Fruit fly (Drosophila melanogaster) whole organism, larva: ENCODE results near the gene CG17294.

Experiments used
- noc ChIP-seq: fragments of 200-800 bp; sonication (Bioruptor generic); optimal IDR thresholded peaks from 3 replicates; lab custom pipeline; 2019; ENCODE audit warnings: missing biosample characterization, mild to moderate bottlenecking, missing genetic modification characterization, moderate library complexity

Gene CG17294

DNA sequence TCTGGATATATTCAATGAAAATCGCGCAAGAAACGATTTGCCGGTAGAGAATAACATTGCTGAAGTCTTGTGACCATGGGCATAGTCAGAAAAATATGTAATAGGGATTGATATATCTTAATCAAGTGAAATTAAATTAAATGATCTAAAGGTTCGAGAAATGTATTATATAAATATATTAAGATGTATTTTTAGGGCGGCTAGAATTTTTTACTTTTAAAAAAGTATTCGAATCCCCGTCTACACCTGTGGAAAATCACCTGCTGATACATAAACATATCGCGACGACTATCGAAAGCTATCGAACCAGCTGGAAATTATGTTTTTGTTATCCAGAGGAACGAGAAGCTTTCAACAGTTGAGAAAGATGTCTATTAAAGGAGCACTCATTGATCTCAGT lies at the start of gene CG17294, which contains the start of gene CG13390:
Gene CG17294, plus strand, starts transcription at position 319 of the 400 bp plus-strand sequence.
Gene CG13390, minus strand, starts transcription at position 81 of the 400 bp plus-strand sequence.
- TF ChIP-seq noc (tag; lab: Kevin White, UChicago), result peak; percentile 99

DNA sequence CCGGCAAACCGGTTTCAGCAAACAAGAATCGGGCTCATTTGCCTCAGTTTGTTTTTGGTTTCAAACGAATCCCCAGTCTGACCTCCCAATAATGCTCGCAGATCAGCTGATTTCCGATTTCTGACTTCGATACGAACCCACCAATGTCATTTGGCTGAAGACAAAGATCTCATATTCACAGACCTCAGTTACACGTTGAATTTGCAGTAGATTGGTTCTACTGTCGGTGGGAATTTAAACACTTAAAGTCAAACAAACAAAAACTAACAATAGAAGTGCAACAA lies 49.6 kb upstream of the CG17294 start, which contains the start of gene CG14275:
Gene CG14275, plus strand, starts transcription at position 185 of the 284 bp plus-strand sequence.
- TF ChIP-seq noc (tag; lab: Kevin White, UChicago), result no peak

DNA sequence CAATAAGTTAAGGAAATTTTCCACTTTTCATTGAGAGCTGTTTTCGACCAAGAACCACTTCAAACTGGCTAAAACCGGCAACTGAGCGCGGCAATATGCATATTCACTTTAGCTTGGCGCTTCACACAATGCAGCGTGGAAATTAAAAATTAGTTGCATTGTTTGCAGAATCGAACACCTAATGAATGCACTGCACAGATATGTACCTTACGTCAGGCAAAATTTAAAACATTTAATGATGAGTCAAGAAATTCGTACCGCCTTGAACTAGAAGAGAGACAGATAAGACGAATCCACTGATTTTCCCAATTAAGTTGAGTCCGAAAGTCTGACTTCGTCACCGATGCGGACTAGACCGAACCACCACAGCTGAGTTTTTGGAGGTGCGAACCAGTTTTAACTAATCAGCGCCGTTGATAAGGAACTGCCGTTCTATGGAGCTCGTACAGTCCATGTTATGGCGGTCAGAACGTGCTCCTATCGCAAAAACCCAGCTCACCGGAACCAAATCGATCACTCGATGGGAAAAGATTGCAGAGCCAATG lies 49.0 kb upstream of the CG17294 start:
- peak; percentile 0 for TF ChIP-seq noc (tag; lab: Kevin White, UChicago)

dm6 chr2L:8328526-8329097 lies 48.2 kb upstream of the CG17294 start:
- no peak for TF ChIP-seq noc (tag; lab: Kevin White, UChicago)

- no peak for TF ChIP-seq noc (tag; lab: Kevin White, UChicago)
These were observed 43.6 kb upstream of the CG17294 start for dm6 chr2L:8333185-8333584.

DNA sequence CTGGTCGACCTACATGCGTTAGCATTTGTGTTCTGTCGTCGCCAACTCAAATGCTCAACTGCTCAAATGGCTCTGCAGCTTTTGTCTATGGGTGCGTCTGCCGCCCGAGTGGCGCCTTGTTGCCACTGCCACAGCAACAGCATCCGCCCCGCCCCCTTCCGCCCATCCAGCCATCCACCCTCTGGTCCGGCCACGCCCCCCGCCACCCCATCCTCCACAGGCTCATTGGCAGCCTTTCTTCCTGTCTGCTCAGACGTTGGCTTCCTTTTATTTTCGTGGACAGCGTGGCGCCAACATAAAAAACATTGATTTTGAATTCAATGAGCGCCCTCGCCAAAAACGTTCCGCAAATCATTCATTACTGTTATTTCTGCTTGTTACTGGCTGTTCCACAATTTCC lies 43.2 kb upstream of the CG17294 start:
- TF ChIP-seq noc (tag; lab: Kevin White, UChicago), result no peak

- TF ChIP-seq noc (tag; lab: Kevin White, UChicago), result no peak
These were observed 42.1 kb upstream of the CG17294 start for dm6 chr2L:8334705-8335104.

DNA sequence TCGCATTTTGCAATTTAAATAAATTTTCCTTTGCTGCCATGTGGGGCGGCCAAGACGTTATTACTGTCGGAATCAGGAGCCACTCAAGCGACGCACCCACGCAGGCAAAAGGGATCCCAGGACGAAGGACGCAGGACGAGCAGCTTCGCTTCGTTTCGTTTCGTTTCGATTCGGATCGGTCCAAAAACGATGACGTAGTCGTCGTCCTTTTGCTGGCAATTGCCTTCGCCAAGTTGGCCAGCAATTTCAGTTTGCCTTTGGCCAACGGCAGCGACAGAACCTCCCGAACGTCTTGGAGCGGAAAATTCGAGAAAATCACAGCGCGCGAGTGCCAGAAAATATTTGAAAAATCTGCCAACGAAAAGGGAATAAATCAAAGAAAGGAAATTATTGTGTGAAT lies 38.8 kb upstream of the CG17294 start, which contains the start of gene witty:
Gene witty, plus strand, starts transcription at position 249 of the 400 bp plus-strand sequence.
- no peak for TF ChIP-seq noc (tag; lab: Kevin White, UChicago)

- no peak for TF ChIP-seq noc (tag; lab: Kevin White, UChicago)
These were observed 37.0 kb upstream of the CG17294 start for dm6 chr2L:8339751-8340349.

dm6 chr2L:8342395-8342794 lies 34.4 kb upstream of the CG17294 start, which contains the start of gene CG14273:
Gene CG14273 (plus strand): TSS chr2L:8342695.
- no peak for TF ChIP-seq noc (tag; lab: Kevin White, UChicago)

DNA sequence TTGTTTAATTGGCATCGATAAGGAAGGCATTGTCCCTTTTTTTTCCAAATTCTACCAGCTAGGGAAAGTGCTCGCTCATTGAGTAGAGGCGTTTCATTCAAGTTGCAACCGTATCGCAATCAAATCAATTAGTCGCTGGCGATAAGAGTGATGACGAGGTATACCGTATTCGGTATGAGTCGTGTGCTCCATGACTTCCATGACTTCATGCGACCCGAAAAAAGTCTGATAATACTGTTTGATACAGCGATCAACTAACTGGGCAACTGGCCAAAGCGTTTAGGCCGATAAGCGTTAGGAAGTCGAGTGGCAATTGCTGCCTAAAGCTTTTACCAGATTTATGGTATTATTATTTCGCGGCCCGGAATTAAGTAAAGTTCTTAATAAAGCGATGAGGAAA lies 32.3 kb upstream of the CG17294 start:
- peak; percentile 51 for TF ChIP-seq noc (tag; lab: Kevin White, UChicago)

DNA sequence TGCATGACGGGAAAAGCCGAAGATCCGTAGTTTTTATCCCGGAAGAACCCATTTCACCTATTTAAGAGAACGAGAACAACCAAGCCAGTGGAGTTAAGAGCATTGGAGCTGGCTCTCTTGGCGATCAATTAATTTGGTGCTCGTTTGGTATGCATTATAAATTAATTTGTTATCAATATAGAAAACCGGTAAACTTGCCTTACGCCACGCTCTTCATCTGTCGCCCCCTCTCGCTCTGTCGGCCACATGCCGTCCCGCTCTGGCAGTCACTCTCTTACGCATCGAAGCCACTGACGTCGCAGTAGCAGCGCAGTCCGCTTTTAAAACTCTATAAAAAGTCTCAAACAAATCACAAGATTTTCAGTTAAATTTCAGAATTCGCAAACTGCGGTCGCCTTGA lies 30.6 kb upstream of the CG17294 start, which contains the start of gene CG7778:
Gene CG7778, plus strand, starts transcription at position 361 of the 400 bp plus-strand sequence.
- TF ChIP-seq noc (tag; lab: Kevin White, UChicago), result no peak

- TF ChIP-seq noc (tag; lab: Kevin White, UChicago), result peak; percentile 89
These were observed 26.2 kb upstream of the CG17294 start for dm6 chr2L:8350560-8351171.

DNA sequence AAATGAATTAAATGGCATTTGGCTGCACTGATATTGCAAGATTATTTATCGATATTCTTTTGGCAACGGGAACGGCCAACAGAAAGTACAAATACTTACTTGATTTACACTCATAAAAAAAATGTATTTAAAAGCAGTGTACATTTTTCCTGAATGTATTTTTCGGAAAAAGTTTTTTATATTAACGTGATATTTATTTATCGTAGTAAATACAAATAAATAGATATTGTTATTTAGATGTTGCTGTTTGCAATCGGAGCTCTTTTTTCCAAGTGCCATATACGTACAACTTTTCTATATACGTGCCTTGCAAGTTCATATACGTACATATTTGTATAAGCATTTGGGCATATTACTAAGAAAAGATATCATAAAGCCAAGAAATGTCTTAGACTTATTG lies 25.5 kb upstream of the CG17294 start:
- TF ChIP-seq noc (tag; lab: Kevin White, UChicago), result no peak

dm6 chr2L:8351864-8352263 lies 25.0 kb upstream of the CG17294 start, which contains the start of gene Mur29B:
Gene Mur29B (plus strand): TSS chr2L:8352187.
- TF ChIP-seq noc (tag; lab: Kevin White, UChicago), result no peak

- TF ChIP-seq noc (tag; lab: Kevin White, UChicago), result no peak
These were observed 21.4 kb upstream of the CG17294 start for dm6 chr2L:8355419-8355818.
